Worm (Caenorhabditis elegans): Measurements from ENCODE around the gene pck-1.

DNA sequence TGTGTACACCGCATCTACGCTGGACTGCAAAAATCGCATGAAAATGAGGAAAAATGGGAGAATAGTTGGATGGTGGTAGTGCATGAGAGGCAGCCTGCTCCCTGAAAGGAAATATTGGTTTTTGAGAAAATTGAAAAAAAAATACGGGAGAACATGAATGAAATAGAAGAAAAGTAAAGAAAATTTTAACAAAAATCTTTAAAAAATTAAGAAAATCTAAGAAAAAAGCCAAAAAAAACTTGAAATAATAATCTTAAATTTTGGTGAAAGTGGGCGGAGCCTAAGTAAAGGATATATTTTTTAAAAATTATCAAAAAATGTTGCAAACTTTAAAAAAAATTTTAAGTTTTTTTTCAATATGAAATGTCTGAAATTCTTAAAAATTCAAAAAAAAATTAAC is 42.2 kb downstream of the pck-1 start, which contains the start of gene H10E21.5:
- TF ChIP-seq him-1 (tag; optimal IDR thresholded peaks at IDR 0.05) = no peak
- TF ChIP-seq dao-5 (tag; optimal IDR thresholded peaks at IDR 0.05) = no peak
- TF ChIP-seq W03F9.2 (tag; optimal IDR thresholded peaks at IDR 0.05) = no peak

Measured in whole organism, L4/young adult.